Worm (Caenorhabditis elegans) whole organism, L1 larva: ENCODE results near the gene T09A12.1.

Experiments
- aha-1 ChIP-seq: fragments of 150-350 bp; optimal IDR thresholded peaks from 2 replicates; lab custom pipeline; 2014; ENCODE audit warnings: missing biosample characterization, missing genetic modification characterization
- blmp-1 ChIP-seq: fragments of 150-350 bp; optimal IDR thresholded peaks from 2 replicates; lab custom pipeline; 2014; ENCODE audit warnings: missing biosample characterization, missing genetic modification characterization
- ceh-82 ChIP-seq, 3 experiments: fragments of 150-350 bp in 1 of 3; sonication (generic microtip) in 2 of 3; optimal IDR thresholded peaks; 2 replicates each; lab custom pipeline; 2014 to 2017; ENCODE audit warnings: missing biosample characterization in 3 of 3, missing genetic modification characterization in 3 of 3
- ceh-90 ChIP-seq: sonication (generic microtip); optimal IDR thresholded peaks from 2 replicates; lab custom pipeline; 2016; ENCODE audit warnings: missing genetic modification characterization, missing compliant biosample characterization
- dsc-1 ChIP-seq: sonication (generic microtip); optimal IDR thresholded peaks from 2 replicates; lab custom pipeline; 2016; ENCODE audit warnings: mild to moderate bottlenecking, missing genetic modification characterization, missing compliant biosample characterization
- efl-1 ChIP-seq, 4 experiments: fragments of 150-350 bp; optimal IDR thresholded peaks in 3 of 4; peaks in 1 of 4; 1 replicate in 1 of 4; 2 replicates in 3 of 4; lab custom pipeline; 2014; ENCODE audit warnings: missing biosample characterization in 2 of 4, missing genetic modification characterization in 2 of 4, missing genetic modification reagents in 2 of 4
- efl-3 ChIP-seq: fragments of 200-800 bp; sonication (Bioruptor generic); optimal IDR thresholded peaks from 2 replicates; lab custom pipeline; 2018; ENCODE audit warnings: mild to moderate bottlenecking, missing genetic modification characterization, missing compliant biosample characterization
- egl-13 ChIP-seq: sonication (generic microtip); optimal IDR thresholded peaks from 2 replicates; lab custom pipeline; 2016; ENCODE audit warnings: missing genotype, missing genetic modification reagents, missing genetic modification characterization, missing compliant biosample characterization
- elt-2 ChIP-seq: sonication (generic microtip); optimal IDR thresholded peaks from 2 replicates; lab custom pipeline; 2016; ENCODE audit warnings: missing genetic modification characterization, mild to moderate bottlenecking, inconsistent platforms, missing compliant biosample characterization, missing genetic modification reagents
- elt-3 ChIP-seq, 6 experiments: fragments of 150-350 bp in 1 of 6; sonication (generic microtip); optimal IDR thresholded peaks; 2 replicates each; lab custom pipeline; 2017 to 2018; ENCODE audit warnings: missing biosample characterization in 6 of 6, missing genetic modification characterization in 6 of 6, inconsistent platforms in 1 of 6
- ets-5 ChIP-seq: fragments of 200-800 bp; sonication (Bioruptor generic); IDR thresholded peaks from 2 replicates; pipeline ENCODE4 v1.3.6; 2022; ENCODE audit warnings: missing genetic modification characterization, missing compliant biosample characterization
- fkh-10 ChIP-seq: sonication (generic microtip); optimal IDR thresholded peaks from 2 replicates; lab custom pipeline; 2017; ENCODE audit warnings: missing biosample characterization, missing genetic modification reagents, missing genetic modification characterization
- fkh-4 ChIP-seq: sonication (generic microtip); optimal IDR thresholded peaks from 2 replicates; lab custom pipeline; 2016; ENCODE audit warnings: missing compliant biosample characterization, missing genetic modification characterization, borderline replicate concordance
- fkh-8 ChIP-seq: sonication (generic microtip); optimal IDR thresholded peaks from 2 replicates; lab custom pipeline; 2016; ENCODE audit warnings: mild to moderate bottlenecking, missing genetic modification characterization, missing compliant biosample characterization
- fos-1 ChIP-seq: fragments of 150-350 bp; optimal IDR thresholded peaks from 2 replicates; lab custom pipeline; 2014; ENCODE audit warnings: missing biosample characterization, missing genetic modification characterization
- lin-13 ChIP-seq: fragments of 150-350 bp; optimal IDR thresholded peaks from 2 replicates; lab custom pipeline; 2014; ENCODE audit warnings: missing biosample characterization, missing genetic modification reagents, missing genetic modification characterization
- lin-14 ChIP-seq: fragments of 200-800 bp; sonication (Bioruptor generic); optimal IDR thresholded peaks from 2 replicates; lab custom pipeline; 2018; ENCODE audit warnings: mild to moderate bottlenecking, missing genetic modification characterization, moderate library complexity, missing compliant biosample characterization
- lsy-2 ChIP-seq, 2 experiments: fragments of 150-350 bp; optimal IDR thresholded peaks; 2 replicates each; lab custom pipeline; 2014; ENCODE audit warnings: missing biosample characterization in 2 of 2, missing genetic modification characterization in 2 of 2
- mdl-1 ChIP-seq, 2 experiments: fragments of 150-350 bp; optimal IDR thresholded peaks; 2 replicates each; lab custom pipeline; 2014 to 2017; ENCODE audit warnings: missing biosample characterization in 2 of 2, missing genetic modification characterization in 2 of 2, inconsistent platforms in 1 of 2
- mep-1 ChIP-seq: fragments of 150-350 bp; optimal IDR thresholded peaks from 2 replicates; lab custom pipeline; 2014; ENCODE audit warnings: missing biosample characterization, missing genetic modification characterization
- nhr-19 ChIP-seq: fragments of 200-800 bp; sonication (Bioruptor generic); conservative IDR thresholded peaks from 2 replicates; pipeline ENCODE4 v1.3.6; 2022; ENCODE audit warnings: missing genetic modification characterization, missing compliant biosample characterization
- nhr-20 ChIP-seq: sonication (generic microtip); optimal IDR thresholded peaks from 2 replicates; lab custom pipeline; 2016; ENCODE audit warnings: mild to moderate bottlenecking, missing genetic modification characterization, missing compliant biosample characterization
- nhr-237 ChIP-seq: fragments of 150-350 bp; optimal IDR thresholded peaks from 2 replicates; lab custom pipeline; 2014; ENCODE audit warnings: missing biosample characterization, missing genetic modification characterization
- nhr-28 ChIP-seq: fragments of 150-350 bp; optimal IDR thresholded peaks from 2 replicates; lab custom pipeline; 2014; ENCODE audit warnings: missing biosample characterization, missing genetic modification characterization
- nhr-47 ChIP-seq: sonication (generic microtip); optimal IDR thresholded peaks from 2 replicates; lab custom pipeline; 2016; ENCODE audit warnings: mild to moderate bottlenecking, missing genetic modification characterization, moderate library complexity, missing compliant biosample characterization
- nhr-71 ChIP-seq: sonication (generic microtip); optimal IDR thresholded peaks from 2 replicates; lab custom pipeline; 2016; ENCODE audit warnings: mild to moderate bottlenecking, missing genetic modification characterization, moderate library complexity, missing compliant biosample characterization
- nhr-85 ChIP-seq: sonication (generic microtip); peaks from one replicate; lab custom pipeline; 2016; ENCODE audit warnings: missing genetic modification characterization, inconsistent platforms, missing compliant biosample characterization
- pax-3 ChIP-seq: fragments of 200-800 bp; sonication (Bioruptor generic); optimal IDR thresholded peaks from 2 replicates; lab custom pipeline; 2018; ENCODE audit warnings: mild to moderate bottlenecking, missing genetic modification characterization, moderate library complexity, missing compliant biosample characterization
- snu-23 ChIP-seq: sonication (generic microtip); optimal IDR thresholded peaks from 2 replicates; lab custom pipeline; 2016; ENCODE audit warnings: missing genetic modification characterization, missing compliant biosample characterization
- sox-4 ChIP-seq: sonication (generic microtip); optimal IDR thresholded peaks from 2 replicates; lab custom pipeline; 2016; ENCODE audit warnings: missing genetic modification characterization, missing compliant biosample characterization
- swsn-7 ChIP-seq: sonication (generic microtip); optimal IDR thresholded peaks from 2 replicates; lab custom pipeline; 2016; ENCODE audit warnings: missing genetic modification characterization, missing compliant biosample characterization
- unc-130 ChIP-seq: fragments of 150-350 bp; optimal IDR thresholded peaks from 2 replicates; lab custom pipeline; 2017; ENCODE audit warnings: missing biosample characterization, missing genetic modification characterization, inconsistent platforms
- unc-62 ChIP-seq: fragments of 150-350 bp; optimal IDR thresholded peaks from 2 replicates; lab custom pipeline; 2014; ENCODE audit warnings: missing biosample characterization, missing genetic modification reagents, missing genetic modification characterization
- xbp-1 ChIP-seq: sonication (generic microtip); optimal IDR thresholded peaks from 2 replicates; lab custom pipeline; 2016; ENCODE audit warnings: missing genetic modification characterization, missing compliant biosample characterization

The T09A12.1 gene

DNA sequence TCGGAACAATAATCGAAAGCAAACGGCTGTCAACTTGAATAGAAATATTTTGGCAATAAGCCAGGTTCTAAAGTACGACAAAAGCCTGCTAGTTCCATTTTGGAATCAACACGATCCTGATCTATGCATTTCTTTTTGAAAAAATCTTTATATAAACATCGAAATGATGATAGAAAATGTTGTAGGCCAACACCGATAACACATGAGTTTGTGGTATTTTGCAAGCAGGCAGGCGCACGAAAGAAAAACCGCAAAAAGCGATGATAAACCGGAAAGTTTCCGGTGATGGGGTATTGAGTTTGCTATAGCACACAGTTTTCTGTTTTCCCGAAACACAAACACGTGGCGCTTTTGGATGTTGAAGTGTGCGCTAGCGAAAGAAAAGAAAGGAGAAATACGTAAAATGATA is 10.1 kb upstream of the T09A12.1 start:
- TF ChIP-seq mdl-1 (tag; optimal IDR thresholded peaks at IDR 0.05; lab: Kevin White, UChicago) (peak in 1 of 2 experiments; percentile 31), nhr-85 (tag; lab: Kevin White, UChicago) (no peak), ets-5 (no peak), blmp-1 (peak; percentile 57), efl-1 (optimal IDR thresholded peaks at IDR 0.05; lab: Kevin White, UChicago) (no peak), efl-1 (GFP tag; optimal IDR thresholded peaks at IDR 0.05 in 1 of 2; lab: Kevin White, UChicago) (peak in 1 of 2 experiments; percentile 75), nhr-71 (tag; lab: Kevin White, UChicago) (peak; percentile 1), nhr-20 (peak; percentile 59), snu-23 (peak; percentile 22), lin-14 (peak; percentile 39), nhr-28 (tag; lab: Kevin White, UChicago) (no peak), elt-3 (tag; optimal IDR thresholded peaks at IDR 0.05; lab: Kevin White, UChicago) (peak in 1 of 6 experiments; percentile 0)

- TF ChIP-seq fkh-10 (GFP tag; lab: Kevin White, UChicago): peak; percentile 1
- peak; percentile 23 for TF ChIP-seq sox-4
- TF ChIP-seq pax-3: no peak
- peak; percentile 15 for TF ChIP-seq nhr-20
- TF ChIP-seq elt-3 (tag; optimal IDR thresholded peaks at IDR 0.05; lab: Kevin White, UChicago): no peak
- TF ChIP-seq fos-1 (tag; lab: Kevin White, UChicago): no peak
- peak in 1 of 2 experiments; percentile 1 for TF ChIP-seq lsy-2 (tag; optimal IDR thresholded peaks at IDR 0.05; lab: Kevin White, UChicago)
- TF ChIP-seq efl-3 (GFP tag; lab: Kevin White, UChicago): no peak
- peak; percentile 3 for TF ChIP-seq egl-13 (tag; lab: Kevin White, UChicago)
- peak; percentile 45 for TF ChIP-seq dsc-1 (tag; lab: Kevin White, UChicago)
- no peak for TF ChIP-seq lin-13
- peak; percentile 80 for TF ChIP-seq fkh-8
- TF ChIP-seq lin-14: peak; percentile 54
- peak; percentile 11 for TF ChIP-seq mep-1
- TF ChIP-seq nhr-47 (tag; lab: Kevin White, UChicago): peak; percentile 48
- 0 out of 2 replicates have a peak, but pooled peaks have one; percentile 12 for TF ChIP-seq nhr-19 (GFP tag; lab: Robert Waterston, UW)
- peak; percentile 59 for TF ChIP-seq nhr-71 (tag; lab: Kevin White, UChicago)
- peak; percentile 7 for TF ChIP-seq swsn-7
- peak; percentile 48 for TF ChIP-seq ceh-90 (tag; lab: Kevin White, UChicago)
- TF ChIP-seq nhr-85 (tag; lab: Kevin White, UChicago): no peak
Observed at ce11 chrIV:8235114-8235686, 9.0 kb upstream of the T09A12.1 start.

DNA sequence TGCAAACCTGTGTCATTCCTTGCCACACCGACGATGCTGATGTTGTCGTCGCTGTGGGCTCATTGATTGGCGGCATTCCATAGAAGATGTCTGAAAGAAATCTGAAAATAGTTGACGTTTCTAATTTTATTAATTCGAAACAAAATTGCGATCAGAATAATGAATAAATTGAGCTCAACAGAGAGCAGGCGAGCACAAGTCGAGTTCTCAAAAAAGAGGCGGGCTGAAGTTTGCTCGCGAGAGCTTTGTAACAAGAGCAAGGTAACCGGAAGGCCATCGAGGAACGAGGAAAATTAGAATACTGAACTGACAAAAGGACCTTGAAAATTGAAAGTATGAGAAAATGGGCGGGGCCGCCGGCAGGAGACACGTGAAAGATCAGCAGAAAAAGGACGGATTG is 7.7 kb upstream of the T09A12.1 start, which contains the start of gene nhr-66:
TSS of gene nhr-66 (minus strand) at position 101 of the 400 bp plus-strand sequence.
- peak; percentile 44 for TF ChIP-seq blmp-1
- no peak for TF ChIP-seq unc-62 (GFP tag; lab: Kevin White, UChicago)

ce11 chrIV:8239584-8239983 is 4.6 kb upstream of the T09A12.1 start:
- TF ChIP-seq elt-2 (tag; lab: Kevin White, UChicago) (peak; percentile 34), nhr-237 (tag; lab: Kevin White, UChicago) (no peak)
- TF ChIP-seq, all 84 proteins: peak for 1

- no peak for TF ChIP-seq fkh-10 (GFP tag; lab: Kevin White, UChicago)
- TF ChIP-seq fkh-4 (tag; lab: Kevin White, UChicago): no peak
- no peak for TF ChIP-seq pax-3
- TF ChIP-seq ceh-82 (tag; optimal IDR thresholded peaks at IDR 0.05; lab: Kevin White, UChicago): no peak
- TF ChIP-seq nhr-47 (tag; lab: Kevin White, UChicago): no peak
- TF ChIP-seq xbp-1 (tag; lab: Kevin White, UChicago): no peak
- TF ChIP-seq nhr-19 (GFP tag; lab: Robert Waterston, UW): no peak
- no peak for TF ChIP-seq unc-130 (tag; lab: Kevin White, UChicago)
- no peak for TF ChIP-seq lin-13
- no peak for TF ChIP-seq aha-1 (tag; lab: Kevin White, UChicago)
- TF ChIP-seq ceh-90 (tag; lab: Kevin White, UChicago): no peak
- TF ChIP-seq blmp-1: peak; percentile 76
- no peak for TF ChIP-seq sox-4
- no peak for TF ChIP-seq dsc-1 (tag; lab: Kevin White, UChicago)
- TF ChIP-seq lin-14: peak; percentile 58
- TF ChIP-seq nhr-85 (tag; lab: Kevin White, UChicago): peak; percentile 49
- TF ChIP-seq efl-1 (optimal IDR thresholded peaks at IDR 0.05; lab: Kevin White, UChicago): no peak
- peak in 1 of 2 experiments; percentile 88 for TF ChIP-seq efl-1 (GFP tag; optimal IDR thresholded peaks at IDR 0.05 in 1 of 2; lab: Kevin White, UChicago)
Observed at ce11 chrIV:8241312-8241833, 2.8 kb upstream of the T09A12.1 start.
